Worm (Caenorhabditis elegans) whole organism, late embryonic: ENCODE measurements around the gene elc-2.

Experiments
- C38D4.7 ChIP-seq: fragments of 200-800 bp; sonication (Bioruptor generic); optimal IDR thresholded peaks from 2 replicates; lab custom pipeline; 2018; ENCODE audit warnings: mild to moderate bottlenecking, missing genetic modification characterization, moderate library complexity, missing compliant biosample characterization
- T23F11.4 ChIP-seq: fragments of 200-800 bp; sonication (Bioruptor generic); optimal IDR thresholded peaks from 2 replicates; lab custom pipeline; 2018; ENCODE audit warnings: mild to moderate bottlenecking, missing genetic modification characterization, missing compliant biosample characterization
- Y22D7AL.16 ChIP-seq: sonication (generic microtip); optimal IDR thresholded peaks from 2 replicates; lab custom pipeline; 2016; ENCODE audit warnings: missing genetic modification characterization, missing compliant biosample characterization
- ceh-18 ChIP-seq: sonication (generic microtip); optimal IDR thresholded peaks from 2 replicates; lab custom pipeline; 2016; ENCODE audit warnings: missing genetic modification characterization, missing compliant biosample characterization
- ceh-19 ChIP-seq: fragments of 200-800 bp; sonication (Bioruptor generic); optimal IDR thresholded peaks from 2 replicates; lab custom pipeline; 2018; ENCODE audit warnings: mild to moderate bottlenecking, missing genetic modification characterization, missing compliant biosample characterization
- ceh-2 ChIP-seq: sonication (generic microtip); optimal IDR thresholded peaks from 2 replicates; lab custom pipeline; 2016; ENCODE audit warnings: missing genotype, missing genetic modification characterization, missing compliant biosample characterization
- ceh-22 ChIP-seq: sonication (generic microtip); optimal IDR thresholded peaks from 2 replicates; lab custom pipeline; 2017; ENCODE audit warnings: missing biosample characterization, missing genetic modification characterization
- ceh-24 ChIP-seq: sonication (generic microtip); optimal IDR thresholded peaks from 2 replicates; lab custom pipeline; 2016; ENCODE audit warnings: mild to moderate bottlenecking, missing genetic modification characterization, missing compliant biosample characterization
- ceh-48 ChIP-seq: sonication (generic microtip); optimal IDR thresholded peaks from 2 replicates; lab custom pipeline; 2016; ENCODE audit warnings: missing genetic modification characterization, inconsistent platforms, missing compliant biosample characterization
- ceh-6 ChIP-seq: fragments of 200-800 bp; sonication (Bioruptor generic); optimal IDR thresholded peaks from 2 replicates; lab custom pipeline; 2018; ENCODE audit warnings: mild to moderate bottlenecking, missing genetic modification characterization, missing compliant biosample characterization
- ceh-9 ChIP-seq: sonication (generic microtip); optimal IDR thresholded peaks from 2 replicates; lab custom pipeline; 2016; ENCODE audit warnings: mild to moderate bottlenecking, missing genetic modification characterization, inconsistent platforms, missing compliant biosample characterization
- che-1 ChIP-seq: sonication (generic microtip); optimal IDR thresholded peaks from 2 replicates; lab custom pipeline; 2016; ENCODE audit warnings: mild to moderate bottlenecking, missing genetic modification characterization, missing compliant biosample characterization
- dve-1 ChIP-seq: sonication (generic microtip); optimal IDR thresholded peaks from 2 replicates; lab custom pipeline; 2017; ENCODE audit warnings: antibody characterized with exemption, mild to moderate bottlenecking, missing genetic modification characterization, missing compliant biosample characterization
- elt-4 ChIP-seq: sonication (generic microtip); optimal IDR thresholded peaks from 2 replicates; lab custom pipeline; 2016; ENCODE audit warnings: missing genetic modification characterization, missing compliant biosample characterization
- ets-4 ChIP-seq: sonication (generic microtip); optimal IDR thresholded peaks from 2 replicates; lab custom pipeline; 2016; ENCODE audit warnings: missing genetic modification characterization, missing compliant biosample characterization
- fkh-10 ChIP-seq: fragments of 150-350 bp; optimal IDR thresholded peaks from 2 replicates; lab custom pipeline; 2014; ENCODE audit warnings: missing biosample characterization, missing genetic modification reagents, missing genetic modification characterization
- gmeb-2 ChIP-seq: sonication (generic microtip); optimal IDR thresholded peaks from 2 replicates; lab custom pipeline; 2016; ENCODE audit warnings: missing genetic modification characterization, inconsistent platforms, missing compliant biosample characterization
- hlh-15 ChIP-seq: sonication (generic microtip); optimal IDR thresholded peaks from 2 replicates; lab custom pipeline; 2016; ENCODE audit warnings: missing genetic modification characterization, missing compliant biosample characterization
- hlh-6 ChIP-seq: sonication (generic microtip); optimal IDR thresholded peaks from 2 replicates; lab custom pipeline; 2016; ENCODE audit warnings: missing genotype, missing genetic modification characterization, missing compliant biosample characterization
- lim-6 ChIP-seq: sonication (generic microtip); optimal IDR thresholded peaks from 2 replicates; lab custom pipeline; 2016; ENCODE audit warnings: missing genetic modification characterization, missing compliant biosample characterization
- lin-11 ChIP-seq: fragments of 200-800 bp; sonication (Bioruptor generic); optimal IDR thresholded peaks from 2 replicates; lab custom pipeline; 2018; ENCODE audit warnings: mild to moderate bottlenecking, missing genetic modification characterization, missing compliant biosample characterization
- mec-3 ChIP-seq: sonication (generic microtip); optimal IDR thresholded peaks from 2 replicates; lab custom pipeline; 2016; ENCODE audit warnings: borderline replicate concordance, missing genetic modification characterization, missing compliant biosample characterization
- nfya-1 ChIP-seq: sonication (generic microtip); optimal IDR thresholded peaks from 2 replicates; lab custom pipeline; 2017; ENCODE audit warnings: missing genetic modification characterization, mild to moderate bottlenecking, missing compliant biosample characterization, antibody characterized with exemption, moderate library complexity
- nhr-11 ChIP-seq: fragments of 150-350 bp; optimal IDR thresholded peaks from 2 replicates; lab custom pipeline; 2014; ENCODE audit warnings: missing biosample characterization, missing genetic modification characterization
- npax-4 ChIP-seq: sonication (generic microtip); optimal IDR thresholded peaks from 2 replicates; lab custom pipeline; 2016; ENCODE audit warnings: missing genetic modification characterization, missing compliant biosample characterization
- odd-2 ChIP-seq: sonication (generic microtip); optimal IDR thresholded peaks from 2 replicates; lab custom pipeline; 2017; ENCODE audit warnings: antibody characterized with exemption, mild to moderate bottlenecking, missing genetic modification characterization, missing compliant biosample characterization
- pax-1 ChIP-seq: fragments of 150-350 bp; optimal IDR thresholded peaks from 2 replicates; lab custom pipeline; 2014; ENCODE audit warnings: missing biosample characterization, missing genetic modification characterization
- pha-2 ChIP-seq: sonication (generic microtip); optimal IDR thresholded peaks from 2 replicates; lab custom pipeline; 2017; ENCODE audit warnings: mild to moderate bottlenecking, missing genetic modification characterization, missing compliant biosample characterization
- pqm-1 ChIP-seq: sonication (generic microtip); optimal IDR thresholded peaks from 2 replicates; lab custom pipeline; 2016; ENCODE audit warnings: missing genetic modification characterization, missing compliant biosample characterization
- rnt-1 ChIP-seq: sonication (generic microtip); optimal IDR thresholded peaks from 2 replicates; lab custom pipeline; 2016; ENCODE audit warnings: missing genetic modification characterization, missing compliant biosample characterization
- sdc-2 ChIP-seq: sonication (generic microtip); optimal IDR thresholded peaks from 2 replicates; lab custom pipeline; 2016; ENCODE audit warnings: missing genotype, missing genetic modification characterization, missing compliant biosample characterization
- syd-9 ChIP-seq: sonication (generic microtip); optimal IDR thresholded peaks from 2 replicates; lab custom pipeline; 2016; ENCODE audit warnings: mild to moderate bottlenecking, missing genetic modification characterization, moderate library complexity, missing compliant biosample characterization
- tbx-2 ChIP-seq: sonication (generic microtip); optimal IDR thresholded peaks from 2 replicates; lab custom pipeline; 2016; ENCODE audit warnings: missing genetic modification characterization, missing compliant biosample characterization
- tbx-7 ChIP-seq: sonication (generic microtip); optimal IDR thresholded peaks from 2 replicates; lab custom pipeline; 2016; ENCODE audit warnings: missing genotype, missing genetic modification characterization, missing compliant biosample characterization
- unc-86 ChIP-seq: sonication (generic microtip); optimal IDR thresholded peaks from 2 replicates; lab custom pipeline; 2016; ENCODE audit warnings: missing genetic modification characterization, missing compliant biosample characterization
- zip-5 ChIP-seq: sonication (generic microtip); optimal IDR thresholded peaks from 2 replicates; lab custom pipeline; 2016; ENCODE audit warnings: missing genetic modification characterization, missing compliant biosample characterization
- ztf-16 ChIP-seq: sonication (generic microtip); optimal IDR thresholded peaks from 2 replicates; lab custom pipeline; 2017; ENCODE audit warnings: missing genetic modification characterization, missing compliant biosample characterization

The elc-2 gene

DNA sequence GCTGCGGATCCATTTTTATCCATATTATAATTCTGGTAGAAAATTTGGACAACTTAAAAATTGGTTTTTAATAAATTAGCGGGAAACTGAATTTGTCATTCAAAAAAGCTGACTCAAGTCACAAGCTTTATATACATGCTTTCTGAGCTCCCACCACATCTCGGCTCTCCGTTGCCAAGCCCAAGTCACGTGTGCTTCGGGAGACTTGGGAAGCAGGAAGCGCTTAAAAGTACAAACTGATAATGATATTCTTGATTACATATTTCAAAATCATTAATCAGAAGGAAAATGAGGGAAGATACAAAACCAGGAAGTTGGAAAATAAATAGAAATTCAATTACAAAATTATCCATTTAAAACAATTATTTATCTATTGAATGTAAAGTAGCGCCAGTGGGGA is at the start of gene elc-2:
Gene elc-2 (minus strand): TSS at position 101 of the 400 bp plus-strand sequence.
- no peak for TF ChIP-seq mec-3 (tag; lab: Kevin White, UChicago)
- TF ChIP-seq hlh-6 (tag; lab: Kevin White, UChicago), result no peak
- no peak for TF ChIP-seq T23F11.4 (GFP tag; lab: Kevin White, UChicago)
- TF ChIP-seq ceh-19 (GFP tag; lab: Kevin White, UChicago), result no peak
- no peak for TF ChIP-seq lim-6
- no peak for TF ChIP-seq pax-1 (tag; lab: Kevin White, UChicago)
- TF ChIP-seq gmeb-2 (tag; lab: Kevin White, UChicago), result no peak
- TF ChIP-seq ceh-18, result no peak
- TF ChIP-seq tbx-7, result no peak
- no peak for TF ChIP-seq ceh-48 (tag; lab: Kevin White, UChicago)
- no peak for TF ChIP-seq nfya-1 (tag; lab: Kevin White, UChicago)
- no peak for TF ChIP-seq nhr-11 (tag; lab: Kevin White, UChicago)
- TF ChIP-seq syd-9, result no peak
- no peak for TF ChIP-seq hlh-15 (tag; lab: Kevin White, UChicago)
- TF ChIP-seq ztf-16, result no peak
- TF ChIP-seq, all 69 proteins: peak for 0

DNA sequence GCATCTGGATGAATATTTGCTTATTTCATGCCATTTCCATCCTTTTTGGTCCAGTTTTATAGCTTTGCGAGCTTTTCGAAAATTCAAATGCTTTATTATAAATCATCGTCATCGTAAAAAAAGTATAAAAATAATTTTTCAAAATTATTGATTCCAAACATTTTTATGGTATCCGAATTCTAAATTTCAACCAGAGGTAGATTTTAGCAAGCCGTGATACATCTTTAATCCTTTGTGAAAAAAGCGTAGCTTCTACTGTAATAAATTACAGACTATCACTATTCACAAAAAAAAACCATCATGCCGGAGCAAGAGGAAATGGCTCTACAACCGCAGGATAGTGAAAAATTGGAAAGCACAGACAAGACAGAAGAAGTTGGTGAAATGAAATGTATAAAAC is 48.3 kb upstream of the elc-2 start, which contains the start of gene C14E2.1:
Gene C14E2.1 (plus strand): TSS at position 301 of the 400 bp plus-strand sequence.
- TF ChIP-seq elt-4 (tag; lab: Kevin White, UChicago), result no peak
- no peak for TF ChIP-seq rnt-1 (tag; lab: Kevin White, UChicago)
- TF ChIP-seq syd-9, result no peak

DNA sequence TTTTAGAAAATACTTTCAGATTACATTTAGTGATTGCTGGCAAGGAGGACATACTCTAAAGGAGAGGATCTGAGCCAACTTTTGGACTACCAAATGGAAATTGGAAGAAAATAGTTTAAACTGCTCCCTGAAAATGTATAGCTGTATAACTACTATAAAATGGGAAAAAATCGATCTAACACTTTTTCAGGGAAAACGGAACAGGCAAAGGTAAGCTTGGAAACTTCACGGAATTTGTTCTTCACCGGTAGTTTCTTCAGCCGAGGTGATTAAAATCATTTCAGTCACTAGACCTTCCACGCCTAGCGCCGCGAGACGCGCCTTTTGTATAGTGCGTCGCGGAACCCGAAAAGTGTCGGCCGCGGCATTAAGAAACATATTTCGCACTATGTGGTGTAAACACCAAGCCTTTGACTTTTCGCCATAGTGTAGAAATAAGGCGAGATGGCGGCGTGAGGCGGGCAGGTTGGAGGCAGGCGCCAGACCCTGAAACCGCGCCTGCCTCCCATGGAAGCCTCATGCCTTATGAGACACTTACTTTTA is 47.5 kb upstream of the elc-2 start, which contains the start of gene C14E2.5:
Gene C14E2.5 (minus strand): TSS at position 51 of the 543 bp plus-strand sequence.
- no peak for TF ChIP-seq ets-4
- no peak for TF ChIP-seq ceh-2 (tag; lab: Kevin White, UChicago)
- TF ChIP-seq zip-5, result no peak
- no peak for TF ChIP-seq odd-2 (tag; lab: Kevin White, UChicago)
- no peak for TF ChIP-seq ceh-19 (GFP tag; lab: Kevin White, UChicago)
- TF ChIP-seq pqm-1, result no peak
- TF ChIP-seq ceh-9 (tag; lab: Kevin White, UChicago), result no peak
- no peak for TF ChIP-seq ceh-22
- TF ChIP-seq Y22D7AL.16, result no peak
- no peak for TF ChIP-seq syd-9
- no peak for TF ChIP-seq dve-1
- no peak for TF ChIP-seq sdc-2 (tag; lab: Kevin White, UChicago)
- no peak for TF ChIP-seq elt-4 (tag; lab: Kevin White, UChicago)
- TF ChIP-seq ceh-6 (GFP tag; lab: Kevin White, UChicago), result no peak
- TF ChIP-seq ztf-16, result no peak
- no peak for TF ChIP-seq ceh-24

DNA sequence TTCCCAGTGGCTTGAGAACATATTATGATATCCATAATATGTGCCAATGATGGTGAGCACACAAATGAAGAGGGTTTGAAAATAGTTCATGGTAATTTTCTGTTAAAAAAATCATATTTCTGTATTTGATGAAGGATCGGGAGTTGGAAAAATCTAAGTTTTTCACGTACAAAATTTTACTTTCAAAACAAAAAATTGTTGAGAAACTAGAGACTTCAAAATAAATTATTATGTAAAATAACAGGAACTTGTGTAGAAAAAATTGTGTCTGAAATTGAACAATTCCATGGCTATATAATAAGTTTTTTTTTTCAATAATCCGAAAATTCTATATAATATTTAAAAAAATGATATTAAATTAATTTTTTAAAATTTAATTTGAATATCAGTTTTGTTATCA is 43.3 kb upstream of the elc-2 start, which contains the start of gene C14E2.4:
Gene C14E2.4 (minus strand): TSS at position 101 of the 400 bp plus-strand sequence.
- no peak for TF ChIP-seq C38D4.7
- TF ChIP-seq unc-86 (tag; lab: Kevin White, UChicago), result no peak
- no peak for TF ChIP-seq fkh-10 (GFP tag; lab: Kevin White, UChicago)
- TF ChIP-seq ceh-24, result no peak
- no peak for TF ChIP-seq che-1 (tag; lab: Kevin White, UChicago)
- no peak for TF ChIP-seq tbx-2

DNA sequence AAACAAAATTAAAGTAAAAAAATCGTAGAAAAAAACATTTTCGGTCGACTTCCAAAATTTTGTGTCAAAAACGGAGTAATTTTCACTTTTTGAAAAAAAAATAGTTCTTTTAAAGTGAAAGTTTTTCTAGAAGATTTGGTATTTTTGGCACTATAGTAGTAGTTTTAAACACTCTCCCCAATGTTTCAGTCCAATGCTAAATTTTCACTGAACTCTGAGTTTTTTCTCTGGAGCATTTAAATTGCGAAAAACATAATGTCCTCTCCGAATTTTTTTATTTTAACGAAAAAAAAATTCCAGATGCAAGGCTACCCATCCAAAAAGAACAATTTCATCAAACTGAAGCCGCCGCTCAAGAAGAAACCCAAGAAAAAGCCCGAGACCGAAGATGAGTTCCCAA is 38.2 kb upstream of the elc-2 start, which contains the start of gene C14E2.7:
Gene C14E2.7 (plus strand): TSS at position 301 of the 400 bp plus-strand sequence.
- no peak for TF ChIP-seq gmeb-2 (tag; lab: Kevin White, UChicago)
- no peak for TF ChIP-seq rnt-1 (tag; lab: Kevin White, UChicago)
- TF ChIP-seq T23F11.4 (GFP tag; lab: Kevin White, UChicago), result no peak
- no peak for TF ChIP-seq lin-11 (tag; lab: Kevin White, UChicago)
- TF ChIP-seq ceh-2 (tag; lab: Kevin White, UChicago), result no peak
- TF ChIP-seq pax-1 (tag; lab: Kevin White, UChicago), result no peak
- no peak for TF ChIP-seq tbx-2
- TF ChIP-seq fkh-10 (GFP tag; lab: Kevin White, UChicago), result no peak
- TF ChIP-seq pha-2, result no peak
- no peak for TF ChIP-seq ceh-18
- TF ChIP-seq npax-4 (tag; lab: Kevin White, UChicago), result no peak
